Worm (Caenorhabditis elegans) whole organism, L1 larva: ENCODE measurements around the gene igdb-1.

Experiments
- ama-1 ChIP-seq: fragments of 150-350 bp; optimal IDR thresholded peaks from 2 replicates; lab custom pipeline; 2014
- blmp-1 ChIP-seq: fragments of 150-350 bp; optimal IDR thresholded peaks from 2 replicates; lab custom pipeline; 2014; ENCODE audit warnings: missing biosample characterization, missing genetic modification characterization
- dpl-1 ChIP-seq, 3 experiments: fragments of 150-350 bp in 2 of 3; sonication (generic microtip) in 1 of 3; optimal IDR thresholded peaks; 2 replicates each; lab custom pipeline; 2014 to 2017; ENCODE audit warnings: missing biosample characterization in 3 of 3, missing genetic modification characterization in 3 of 3, missing genetic modification reagents in 3 of 3
- egl-27 ChIP-seq, 2 experiments: fragments of 150-350 bp in 1 of 2; sonication (generic microtip); optimal IDR thresholded peaks; 3 replicates each; lab custom pipeline; 2017 to 2018; ENCODE audit warnings: missing biosample characterization in 2 of 2, missing genetic modification characterization in 2 of 2, missing genetic modification reagents in 2 of 2
- nhr-71 ChIP-seq: sonication (generic microtip); optimal IDR thresholded peaks from 2 replicates; lab custom pipeline; 2016; ENCODE audit warnings: mild to moderate bottlenecking, missing genetic modification characterization, moderate library complexity, missing compliant biosample characterization
- nhr-85 ChIP-seq: sonication (generic microtip); peaks from one replicate; lab custom pipeline; 2016; ENCODE audit warnings: missing genetic modification characterization, inconsistent platforms, missing compliant biosample characterization
- pqm-1 ChIP-seq: sonication (generic microtip); optimal IDR thresholded peaks from 3 replicates; lab custom pipeline; 2017; ENCODE audit warnings: missing biosample characterization, missing genetic modification characterization
- sup-37 ChIP-seq: fragments of 200-800 bp; sonication (Bioruptor generic); optimal IDR thresholded peaks from 2 replicates; lab custom pipeline; 2018; ENCODE audit warnings: mild to moderate bottlenecking, missing genetic modification characterization, missing compliant biosample characterization

ce11 chrIV:12456613-12457012 is 22.2 kb upstream of the igdb-1 start, which contains the start of gene C25G4.7:
- no peak for TF ChIP-seq egl-27 (tag; optimal IDR thresholded peaks at IDR 0.05; lab: Kevin White, UChicago)
- no peak for TF ChIP-seq pqm-1
- no peak for TF ChIP-seq ama-1 (lab: Kevin White, UChicago)
- TF ChIP-seq nhr-71 (tag; lab: Kevin White, UChicago) = no peak
- no peak for TF ChIP-seq nhr-85
- no peak for TF ChIP-seq dpl-1 (GFP tag; optimal IDR thresholded peaks at IDR 0.05; lab: Kevin White, UChicago)
- TF ChIP-seq blmp-1 = no peak
- TF ChIP-seq sup-37 (GFP tag; lab: Kevin White, UChicago) = no peak
